Fruit fly (Drosophila melanogaster) whole organism, embryonic: ENCODE measurements around the gene Mink.
A peak's percentile ranks its signal among the peaks of the same experiment; 100 is the strongest.

Experiments
- Adf1 ChIP-seq: fragments of 200-800 bp; sonication (Bioruptor generic); IDR thresholded peaks from 2 replicates; pipeline ENCODE4 v1.3.6; 2022; ENCODE audit warnings: missing biosample characterization, missing genetic modification characterization
- CG10147 ChIP-seq: fragments of 200-800 bp; sonication (Bioruptor generic); optimal IDR thresholded peaks from 2 replicates; lab custom pipeline; 2019; ENCODE audit warnings: missing biosample characterization, mild to moderate bottlenecking, missing genetic modification characterization, moderate library complexity
- CG10267 ChIP-seq: fragments of 200-800 bp; sonication (Bioruptor generic); optimal IDR thresholded peaks from 2 replicates; lab custom pipeline; 2018; ENCODE audit warnings: missing biosample characterization, mild to moderate bottlenecking, missing genetic modification characterization, moderate library complexity
- CG11696 ChIP-seq: fragments of 200-800 bp; sonication (Bioruptor generic); IDR thresholded peaks from 2 replicates; pipeline ENCODE4 v1.3.6; 2022; ENCODE audit warnings: missing biosample characterization, missing genetic modification characterization
- CG12219 ChIP-seq: fragments of 200-800 bp; sonication (Bioruptor generic); optimal IDR thresholded peaks from 3 replicates; lab custom pipeline; 2018; ENCODE audit warnings: missing biosample characterization, mild to moderate bottlenecking, missing genetic modification characterization
- CG1233 ChIP-seq: fragments of 200-800 bp; sonication (Bioruptor generic); optimal IDR thresholded peaks from 4 replicates; lab custom pipeline; 2018; ENCODE audit warnings: missing biosample characterization, mild to moderate bottlenecking, missing genetic modification characterization
- CG14860 ChIP-seq: fragments of 200-800 bp; sonication (Bioruptor generic); IDR thresholded peaks from 3 replicates; pipeline ENCODE4 v1.3.6; 2022; ENCODE audit warnings: missing biosample characterization, missing genetic modification characterization; ENCODE audit not compliant: partially characterized antibody
- CG14965 ChIP-seq: fragments of 200-800 bp; sonication (Bioruptor generic); optimal IDR thresholded peaks from 2 replicates; lab custom pipeline; 2016; ENCODE audit warnings: missing biosample characterization, missing genetic modification characterization, borderline replicate concordance
- CG16813 ChIP-seq: fragments of 200-800 bp; sonication (Bioruptor generic); IDR thresholded peaks from 3 replicates; pipeline ENCODE4 v1.3.6; 2022; ENCODE audit warnings: missing biosample characterization, missing genetic modification characterization; ENCODE audit not compliant: partially characterized antibody
- CG30431 ChIP-seq: fragments of 200-800 bp; sonication (Bioruptor generic); optimal IDR thresholded peaks from 2 replicates; lab custom pipeline; 2017; ENCODE audit warnings: missing biosample characterization, missing genetic modification characterization
- CG3065 ChIP-seq: fragments of 200-800 bp; sonication (Bioruptor generic); optimal IDR thresholded peaks from 2 replicates; lab custom pipeline; 2016; ENCODE audit warnings: missing biosample characterization, missing genetic modification characterization
- CG32767 ChIP-seq: fragments of 200-800 bp; sonication (Bioruptor generic); IDR thresholded peaks from 2 replicates; pipeline ENCODE4 v1.3.6; 2022; ENCODE audit warnings: missing biosample characterization, missing genetic modification characterization
- CG3847 ChIP-seq: fragments of 200-800 bp; sonication (Bioruptor generic); IDR thresholded peaks from 2 replicates; pipeline ENCODE4 v1.3.6; 2022; ENCODE audit warnings: missing biosample characterization, missing genetic modification characterization
- CG6765 ChIP-seq: fragments of 200-800 bp; sonication (Bioruptor generic); optimal IDR thresholded peaks from 3 replicates; lab custom pipeline; 2017; ENCODE audit warnings: missing biosample characterization, mild to moderate bottlenecking, missing genetic modification characterization
- CG6791 ChIP-seq: fragments of 200-800 bp; sonication (Bioruptor generic); IDR thresholded peaks from 3 replicates; pipeline ENCODE4 v1.3.6; 2022; ENCODE audit warnings: missing biosample characterization, missing genetic modification characterization; ENCODE audit not compliant: partially characterized antibody
- CG6854 ChIP-seq: fragments of 200-800 bp; sonication (Bioruptor generic); optimal IDR thresholded peaks from 3 replicates; lab custom pipeline; 2017; ENCODE audit warnings: missing biosample characterization, mild to moderate bottlenecking, missing genetic modification characterization
- CG8089 ChIP-seq: fragments of 200-800 bp; sonication (Bioruptor generic); optimal IDR thresholded peaks from 3 replicates; lab custom pipeline; 2016; ENCODE audit warnings: missing biosample characterization, missing genetic modification characterization
- CG8924 ChIP-seq: fragments of 200-800 bp; optimal IDR thresholded peaks from 3 replicates; lab custom pipeline; 2019; ENCODE audit warnings: missing biosample characterization, mild to moderate bottlenecking, missing genetic modification characterization, moderate library complexity
- Eip74EF ChIP-seq, 2 experiments: fragments of 200-800 bp in 1 of 2; fragments of >200 bp in 1 of 2; sonication (Bioruptor generic) in 1 of 2; optimal IDR thresholded peaks; 2 replicates each; lab custom pipeline; 2017 to 2019; ENCODE audit warnings: missing biosample characterization in 2 of 2, missing genetic modification characterization in 2 of 2, mild to moderate bottlenecking in 1 of 2, moderate library complexity in 1 of 2
- H2.0 ChIP-seq: fragments of 200-800 bp; sonication (Bioruptor generic); IDR thresholded peaks from 2 replicates; pipeline ENCODE4 v1.3.6; 2022; ENCODE audit warnings: missing biosample characterization, missing genetic modification characterization
- Hand ChIP-seq: fragments of 200-800 bp; sonication (Bioruptor generic); optimal IDR thresholded peaks from 2 replicates; lab custom pipeline; 2017; ENCODE audit warnings: mild to moderate bottlenecking, missing biosample characterization, missing genetic modification reagents, missing genetic modification characterization
- HmgZ ChIP-seq: fragments of 200-800 bp; sonication (Bioruptor generic); optimal IDR thresholded peaks from 2 replicates; lab custom pipeline; 2018; ENCODE audit warnings: missing biosample characterization, mild to moderate bottlenecking, missing genetic modification characterization
- Hr39 ChIP-seq: fragments of >200 bp; optimal IDR thresholded peaks from 2 replicates; lab custom pipeline; 2017
- Mrtf ChIP-seq: fragments of 200-800 bp; sonication (Bioruptor generic); IDR thresholded peaks from 3 replicates; pipeline ENCODE4 v1.3.6; 2022; ENCODE audit warnings: missing biosample characterization, missing genetic modification characterization
- NC2α ChIP-seq: fragments of 200-800 bp; sonication (Bioruptor generic); optimal IDR thresholded peaks from 2 replicates; lab custom pipeline; 2016; ENCODE audit warnings: missing biosample characterization, missing genetic modification characterization
- Nf-YB ChIP-seq: fragments of 200-800 bp; sonication (Bioruptor generic); optimal IDR thresholded peaks from 3 replicates; lab custom pipeline; 2019; ENCODE audit warnings: missing biosample characterization, mild to moderate bottlenecking, missing genetic modification characterization, moderate library complexity
- PHDP ChIP-seq: fragments of 200-800 bp; sonication (Bioruptor generic); optimal IDR thresholded peaks from 3 replicates; lab custom pipeline; 2018; ENCODE audit warnings: missing biosample characterization, mild to moderate bottlenecking, missing genetic modification characterization, moderate library complexity
- Sin3A ChIP-seq: fragments of >200 bp; optimal IDR thresholded peaks from 2 replicates; lab custom pipeline; 2018
- Trl ChIP-seq, 3 experiments: fragments of >200 bp in 2 of 3; fragments of 200-800 bp in 1 of 3; sonication (Bioruptor generic) in 1 of 3; optimal IDR thresholded peaks; 2 replicates in 1 of 3; 3 replicates in 2 of 3; lab custom pipeline; 2016 to 2017; ENCODE audit warnings: missing biosample characterization in 1 of 3, missing genetic modification characterization in 1 of 3
- Xrp1 ChIP-seq: fragments of 200-800 bp; sonication (Bioruptor generic); IDR thresholded peaks from 2 replicates; pipeline ENCODE4 v1.3.6; 2022; ENCODE audit warnings: missing biosample characterization, missing genetic modification characterization
- YL-1 ChIP-seq: fragments of 200-800 bp; sonication (Bioruptor generic); optimal IDR thresholded peaks from 3 replicates; lab custom pipeline; 2017; ENCODE audit warnings: missing biosample characterization, mild to moderate bottlenecking, missing genetic modification characterization
- ato ChIP-seq: fragments of 200-800 bp; sonication (Bioruptor generic); IDR thresholded peaks from 2 replicates; pipeline ENCODE4 v1.3.6; 2022; ENCODE audit warnings: missing biosample characterization, missing genetic modification characterization; ENCODE audit not compliant: partially characterized antibody
- fd3F ChIP-seq: fragments of 200-800 bp; sonication (Bioruptor generic); optimal IDR thresholded peaks from 2 replicates; lab custom pipeline; 2018; ENCODE audit warnings: missing biosample characterization, mild to moderate bottlenecking, missing genetic modification characterization, moderate library complexity
- fd64A ChIP-seq: fragments of 200-800 bp; sonication (Bioruptor generic); optimal IDR thresholded peaks from 3 replicates; lab custom pipeline; 2018; ENCODE audit warnings: missing biosample characterization, mild to moderate bottlenecking, missing genetic modification characterization
- gem ChIP-seq: fragments of 200-800 bp; sonication (Bioruptor generic); optimal IDR thresholded peaks from 2 replicates; lab custom pipeline; 2019; ENCODE audit warnings: missing biosample characterization, mild to moderate bottlenecking, missing genetic modification characterization, moderate library complexity
- hbn ChIP-seq: fragments of 200-800 bp; sonication (Bioruptor generic); IDR thresholded peaks from 2 replicates; pipeline ENCODE4 v1.3.6; 2022; ENCODE audit warnings: missing biosample characterization, missing genetic modification characterization; ENCODE audit not compliant: partially characterized antibody
- kay ChIP-seq: fragments of 200-800 bp; sonication (Bioruptor generic); optimal IDR thresholded peaks from 2 replicates; lab custom pipeline; 2016; ENCODE audit warnings: missing biosample characterization, missing genetic modification characterization
- lola ChIP-seq, 3 experiments: fragments of >200 bp in 2 of 3; fragments of 200-800 bp in 1 of 3; sonication (Bioruptor generic) in 1 of 3; optimal IDR thresholded peaks; 2 replicates each; lab custom pipeline; 2017 to 2019; ENCODE audit warnings: missing biosample characterization in 3 of 3, missing genetic modification characterization in 3 of 3, mild to moderate bottlenecking in 1 of 3, moderate library complexity in 1 of 3
- mam ChIP-seq: fragments of 200-800 bp; sonication (Bioruptor generic); optimal IDR thresholded peaks from 3 replicates; lab custom pipeline; 2016; ENCODE audit warnings: missing biosample characterization, missing genetic modification characterization
- org-1 ChIP-seq: fragments of 200-800 bp; sonication (Bioruptor generic); optimal IDR thresholded peaks from 2 replicates; lab custom pipeline; 2017; ENCODE audit warnings: missing biosample characterization, missing genetic modification characterization
- rib ChIP-seq: fragments of 200-800 bp; sonication (Bioruptor generic); IDR thresholded peaks from 2 replicates; pipeline ENCODE4 v1.3.6; 2022; ENCODE audit warnings: missing biosample characterization, missing genetic modification characterization
- seq ChIP-seq: fragments of 200-800 bp; sonication (Bioruptor generic); IDR thresholded peaks from 2 replicates; pipeline ENCODE4 v1.3.6; 2022; ENCODE audit warnings: missing biosample characterization, missing genetic modification characterization
- sna ChIP-seq: fragments of 200-800 bp; sonication (Bioruptor generic); IDR thresholded peaks from 2 replicates; pipeline ENCODE4 v1.3.6; 2022; ENCODE audit warnings: missing biosample characterization, missing genetic modification characterization; ENCODE audit not compliant: partially characterized antibody
- so ChIP-seq: fragments of 200-800 bp; sonication (Bioruptor generic); IDR thresholded peaks from 3 replicates; pipeline ENCODE4 v1.3.6; 2022; ENCODE audit warnings: missing biosample characterization, missing genetic modification characterization
- tgo ChIP-seq: fragments of 200-800 bp; sonication (Bioruptor generic); IDR thresholded peaks from 3 replicates; pipeline ENCODE4 v1.3.6; 2022; ENCODE audit warnings: missing biosample characterization, missing genetic modification characterization
- tup ChIP-seq: fragments of 200-800 bp; sonication (Bioruptor generic); optimal IDR thresholded peaks from 2 replicates; lab custom pipeline; 2016; ENCODE audit warnings: missing biosample characterization, mild to moderate bottlenecking, missing genetic modification characterization, moderate library complexity
- tx ChIP-seq: fragments of 200-800 bp; sonication (Bioruptor generic); optimal IDR thresholded peaks from 2 replicates; lab custom pipeline; 2016; ENCODE audit warnings: missing biosample characterization, missing genetic modification characterization
- usp ChIP-seq: fragments of >200 bp; optimal IDR thresholded peaks from 2 replicates; lab custom pipeline; 2017; ENCODE audit warnings: missing biosample characterization, missing genetic modification characterization
- zfh1 ChIP-seq: fragments of 200-800 bp; sonication (Bioruptor generic); IDR thresholded peaks from 3 replicates; pipeline ENCODE4 v1.3.6; 2022; ENCODE audit warnings: missing biosample characterization, missing genetic modification characterization
- zfh2 ChIP-seq: fragments of 200-800 bp; sonication (Bioruptor generic); optimal IDR thresholded peaks from 2 replicates; lab custom pipeline; 2016; ENCODE audit warnings: missing biosample characterization, missing genetic modification characterization

The Mink gene

DNA sequence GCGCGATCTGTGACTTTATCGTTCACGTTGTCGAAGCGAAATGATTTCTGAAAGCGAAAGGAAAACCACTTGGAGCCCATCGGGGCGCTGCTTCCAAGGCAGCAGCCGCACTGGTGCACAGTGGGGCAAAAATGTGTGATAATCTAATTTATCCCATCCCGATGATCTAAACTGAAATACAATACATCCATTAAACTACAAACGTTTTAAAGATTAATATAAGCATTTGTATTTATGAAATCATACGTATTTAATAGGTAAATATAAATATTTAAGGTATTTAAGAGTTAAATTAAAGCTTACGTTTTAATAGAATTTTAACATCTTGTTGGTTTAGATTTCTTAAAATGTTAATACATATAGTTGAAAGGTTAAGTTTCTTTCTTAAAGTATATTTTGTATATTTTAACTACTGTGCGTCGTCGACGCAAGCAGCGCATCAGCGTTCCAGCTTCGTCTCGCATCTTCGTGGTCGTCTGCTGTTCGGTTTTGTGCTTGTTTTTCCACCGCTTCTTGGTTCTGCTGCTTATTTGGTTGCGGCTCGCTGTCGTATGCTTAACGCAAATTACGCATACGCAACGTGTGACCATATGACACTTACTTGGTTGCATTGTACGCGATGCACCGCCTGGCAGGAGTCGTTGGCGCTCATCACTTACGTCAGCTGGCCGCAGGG lies 16.2 kb upstream of the Mink start, which contains the start of gene CG13643 (continued):
- TF ChIP-seq lola (GFP tag; optimal IDR thresholded peaks at IDR 0.05; lab: Kevin White, UChicago) = no peak
- TF ChIP-seq CG16813 = no peak
- peak; percentile 30 for TF ChIP-seq CG8924 (tag; lab: Kevin White, UChicago)
- TF ChIP-seq Eip74EF (GFP tag; optimal IDR thresholded peaks at IDR 0.05; lab: Kevin White, UChicago) = no peak
- TF ChIP-seq CG10147 (GFP tag; lab: Kevin White, UChicago) = no peak
- peak; percentile 11 for TF ChIP-seq fd3F (GFP tag; lab: Kevin White, UChicago)
- peak; percentile 34; the same call in 1 of the 2 replicates for TF ChIP-seq Adf1 (GFP tag; lab: Robert Waterston, UW)
- TF ChIP-seq zfh2 (GFP tag; lab: Kevin White, UChicago) = no peak
- no peak for TF ChIP-seq fd64A (GFP tag; lab: Kevin White, UChicago)
- TF ChIP-seq usp = no peak
- TF ChIP-seq ato = no peak
- no peak for TF ChIP-seq CG3847 (GFP tag; lab: Robert Waterston, UW)
- TF ChIP-seq sna (GFP tag; lab: Robert Waterston, UW) = no peak
- TF ChIP-seq so = no peak
- TF ChIP-seq rib = no peak
- no peak for TF ChIP-seq CG6791 (GFP tag; lab: Robert Waterston, UW)
- no peak for TF ChIP-seq kay (GFP tag; lab: Kevin White, UChicago)
- no peak for TF ChIP-seq Trl (optimal IDR thresholded peaks at IDR 0.05; lab: Kevin White, UChicago)
- TF ChIP-seq Trl (GFP tag; optimal IDR thresholded peaks at IDR 0.05; lab: Kevin White, UChicago) = no peak
- TF ChIP-seq Mrtf = no peak
- no peak for TF ChIP-seq gem (tag; lab: Kevin White, UChicago)
- no peak for TF ChIP-seq zfh1 (GFP tag; lab: Robert Waterston, UW)
- TF ChIP-seq tx (GFP tag; lab: Kevin White, UChicago) = no peak
- no peak for TF ChIP-seq Hr39 (lab: Kevin White, UChicago)
- TF ChIP-seq CG6854 (GFP tag; lab: Kevin White, UChicago) = no peak
- no peak for TF ChIP-seq H2.0 (GFP tag; lab: Robert Waterston, UW)
- no peak for TF ChIP-seq hbn (GFP tag; lab: Robert Waterston, UW)
- TF ChIP-seq tup (GFP tag; lab: Kevin White, UChicago) = no peak
- no peak for TF ChIP-seq CG12219 (GFP tag; lab: Kevin White, UChicago)
- TF ChIP-seq CG14860 (GFP tag; lab: Robert Waterston, UW) = no peak
- no peak for TF ChIP-seq CG30431
- TF ChIP-seq CG3065 (GFP tag; lab: Kevin White, UChicago) = no peak
- no peak for TF ChIP-seq CG6765
- no peak for TF ChIP-seq PHDP (tag; lab: Kevin White, UChicago)
- TF ChIP-seq NC2α (GFP tag; lab: Kevin White, UChicago) = no peak
- TF ChIP-seq CG10267 = peak; percentile 30
- no peak for TF ChIP-seq CG11696 (GFP tag; lab: Robert Waterston, UW)
- TF ChIP-seq Nf-YB (GFP tag; lab: Kevin White, UChicago) = no peak
- no peak for TF ChIP-seq YL-1 (GFP tag; lab: Kevin White, UChicago)
- no peak for TF ChIP-seq CG1233 (GFP tag; lab: Kevin White, UChicago)
- no peak for TF ChIP-seq mam
- TF ChIP-seq Xrp1 (GFP tag; lab: Robert Waterston, UW) = no peak
- no peak for TF ChIP-seq CG32767 (GFP tag; lab: Robert Waterston, UW)
- no peak for TF ChIP-seq CG14965 (GFP tag; lab: Kevin White, UChicago)
- TF ChIP-seq tgo (GFP tag; lab: Robert Waterston, UW) = no peak
- no peak for TF ChIP-seq org-1
- TF ChIP-seq Hand (GFP tag; lab: Kevin White, UChicago) = no peak
- no peak for TF ChIP-seq seq (GFP tag; lab: Robert Waterston, UW)
- no peak for TF ChIP-seq CG8089 (GFP tag; lab: Kevin White, UChicago)
- TF ChIP-seq Sin3A (lab: Kevin White, UChicago) = no peak
- no peak for TF ChIP-seq HmgZ (tag; lab: Kevin White, UChicago)
